Fruit fly (Drosophila melanogaster): Measurements from ENCODE around the gene eEF2.

eEF2 gene

dm6 chr2L:21629149-21629813 lies 52.7 kb downstream of the eEF2 start (continued):
- TF ChIP-seq CG32532 (GFP tag; IDR thresholded peaks at IDR 0.05) = no peak
- TF ChIP-seq B-H2 (GFP tag; optimal IDR thresholded peaks at IDR 0.05) = peak; percentile 20
- peak; percentile 27; the same call in 1 of the 3 replicates for TF ChIP-seq zfh1 (GFP tag; IDR thresholded peaks at IDR 0.05)
- no peak for TF ChIP-seq toy (GFP tag; IDR thresholded peaks at IDR 0.05)
- peak; percentile 11 for TF ChIP-seq CG4282 (GFP tag; optimal IDR thresholded peaks at IDR 0.05)
- TF ChIP-seq cg (GFP tag; optimal IDR thresholded peaks at IDR 0.05) = peak; percentile 97
- no peak for TF ChIP-seq pnt (GFP tag; optimal IDR thresholded peaks at IDR 0.05)
- TF ChIP-seq Jarid2 (GFP tag; optimal IDR thresholded peaks at IDR 0.05) = no peak
- 0 out of 3 replicates have a peak, but pooled peaks have one; percentile 53 for TF ChIP-seq z (GFP tag; IDR thresholded peaks at IDR 0.05)
- TF ChIP-seq H15 (GFP tag; IDR thresholded peaks at IDR 0.05) = no peak
- TF ChIP-seq Stat92E (GFP tag; optimal IDR thresholded peaks at IDR 0.05) = peak in 1 of 3 experiments; percentile 54
- no peak for TF ChIP-seq Elba2 (GFP tag; optimal IDR thresholded peaks at IDR 0.05)
- TF ChIP-seq MBD-R2 (GFP tag; IDR thresholded peaks at IDR 0.05) = peak; percentile 10; the same call in 1 of the 2 replicates
- TF ChIP-seq emc (GFP tag; optimal IDR thresholded peaks at IDR 0.05) = no peak
- 0 out of 2 replicates have a peak, but pooled peaks have one; percentile 5 for TF ChIP-seq ara (GFP tag; IDR thresholded peaks at IDR 0.05)
- peak; percentile 26 for TF ChIP-seq pzg (GFP tag; optimal IDR thresholded peaks at IDR 0.05)
- no peak for TF ChIP-seq seq (GFP tag; IDR thresholded peaks at IDR 0.05)
- no peak for TF ChIP-seq yki (optimal IDR thresholded peaks at IDR 0.05)
- TF ChIP-seq chinmo (GFP tag; IDR thresholded peaks at IDR 0.05; ENCODE audit: partially characterized antibody) = peak; percentile 97
- peak; percentile 8; the same call in 1 of the 3 replicates for TF ChIP-seq mld (GFP tag; IDR thresholded peaks at IDR 0.05; ENCODE audit: partially characterized antibody)
- TF ChIP-seq kni (GFP tag; optimal IDR thresholded peaks at IDR 0.05) = no peak
- TF ChIP-seq bbx (GFP tag; IDR thresholded peaks at IDR 0.05; ENCODE audit: partially characterized antibody) = peak; percentile 40
- no peak for TF ChIP-seq CG30403 (GFP tag; optimal IDR thresholded peaks at IDR 0.05)
- peak; percentile 40 for TF ChIP-seq NK7.1 (GFP tag; optimal IDR thresholded peaks at IDR 0.05)
- peak; percentile 67 for TF ChIP-seq Nf-YC (tag; optimal IDR thresholded peaks at IDR 0.05)
- TF ChIP-seq ro (GFP tag; IDR thresholded peaks at IDR 0.05) = no peak
- no peak for TF ChIP-seq prd (optimal IDR thresholded peaks at IDR 0.05)
- TF ChIP-seq prd (GFP tag; IDR thresholded peaks at IDR 0.05) = 0 out of 3 replicates have a peak, but pooled peaks have one; percentile 13
- no peak for TF ChIP-seq CG4730 (GFP tag; IDR thresholded peaks at IDR 0.05)
- TF ChIP-seq h (optimal IDR thresholded peaks at IDR 0.05) = no peak
- TF ChIP-seq CG10959 (GFP tag; IDR thresholded peaks at IDR 0.05) = no peak
- TF ChIP-seq org-1 (GFP tag; optimal IDR thresholded peaks at IDR 0.05) = no peak
- TF ChIP-seq phol (tag; optimal IDR thresholded peaks at IDR 0.05) = peak; percentile 71
- no peak for TF ChIP-seq salm (tag; optimal IDR thresholded peaks at IDR 0.05)
- TF ChIP-seq ken (GFP tag; IDR thresholded peaks at IDR 0.05) = 0 out of 3 replicates have a peak, but pooled peaks have one; percentile 18
- no peak for TF ChIP-seq CG10462 (GFP tag; optimal IDR thresholded peaks at IDR 0.05)
- TF ChIP-seq ewg (GFP tag; optimal IDR thresholded peaks at IDR 0.05) = peak; percentile 88
- TF ChIP-seq Ada2b (GFP tag; IDR thresholded peaks at IDR 0.05) = no peak
- no peak for TF ChIP-seq caup (GFP tag; optimal IDR thresholded peaks at IDR 0.05; ENCODE audit: severe bottlenecking)
- no peak for TF ChIP-seq pho (GFP tag; optimal IDR thresholded peaks at IDR 0.05)
- peak; percentile 72 for TF ChIP-seq Adf1 (GFP tag; IDR thresholded peaks at IDR 0.05)
- TF ChIP-seq nerfin-1 (tag; optimal IDR thresholded peaks at IDR 0.05) = peak; percentile 22
- peak; percentile 22 for TF ChIP-seq CG1603 (tag; optimal IDR thresholded peaks at IDR 0.05)
- no peak for TF ChIP-seq CG5245 (GFP tag; optimal IDR thresholded peaks at IDR 0.05)
- peak; percentile 47 for TF ChIP-seq Dp (GFP tag; optimal IDR thresholded peaks at IDR 0.05)
- TF ChIP-seq bab2 (GFP tag; optimal IDR thresholded peaks at IDR 0.05) = no peak
- TF ChIP-seq CG2120 (GFP tag; optimal IDR thresholded peaks at IDR 0.05) = no peak

Measured in whole organism, embryonic.